Worm (Caenorhabditis elegans): ENCODE data around the gene mlc-3.

- TF ChIP-seq dpl-1 (GFP tag; optimal IDR thresholded peaks at IDR 0.05) = no peak
- TF ChIP-seq unc-62 (GFP tag; optimal IDR thresholded peaks at IDR 0.05 in 1 of 2) = no peak
- no peak for TF ChIP-seq unc-62 (tag; optimal IDR thresholded peaks at IDR 0.05)
- TF ChIP-seq lin-1 (GFP tag; IDR thresholded peaks at IDR 0.05) = no peak
- no peak for TF ChIP-seq ztf-11 (tag; optimal IDR thresholded peaks at IDR 0.05)
- TF ChIP-seq ceh-44 (GFP tag; IDR thresholded peaks at IDR 0.05) = no peak
- no peak for TF ChIP-seq unc-130 (GFP tag; optimal IDR thresholded peaks at IDR 0.05)
- no peak for TF ChIP-seq nhr-6 (tag; optimal IDR thresholded peaks at IDR 0.05)
- no peak for TF ChIP-seq nhr-10 (tag; optimal IDR thresholded peaks at IDR 0.05)
These were observed 47.4 kb upstream of the mlc-3 start, which contains the start of gene nekl-4 for ce11 chrIII:5517423-5517822.
